Fruit fly (Drosophila melanogaster): Measurements from ENCODE around the gene chrb.

The chrb gene

dm6 chr3L:11444861-11445260, 42.5 kb upstream of the chrb start, which contains the start of gene CG7557:
CG7557 (plus strand) TSS chr3L:11445161.
- TF ChIP-seq CG4318 (GFP tag; optimal IDR thresholded peaks at IDR 0.05) (no peak), Sox15 (GFP tag; optimal IDR thresholded peaks at IDR 0.05) (no peak), CG34406 (GFP tag; optimal IDR thresholded peaks at IDR 0.05) (no peak), ss (GFP tag; optimal IDR thresholded peaks at IDR 0.05) (no peak), CG6808 (GFP tag; optimal IDR thresholded peaks at IDR 0.05) (no peak), Sox14 (GFP tag; optimal IDR thresholded peaks at IDR 0.05) (no peak), salr (GFP tag; optimal IDR thresholded peaks at IDR 0.05) (no peak), CG10631 (GFP tag; optimal IDR thresholded peaks at IDR 0.05) (no peak), Gug (GFP tag; IDR thresholded peaks at IDR 0.05) (no peak), CG6163 (GFP tag; IDR thresholded peaks at IDR 0.05) (no peak), pdm3 (GFP tag; optimal IDR thresholded peaks at IDR 0.05) (no peak), fd59A (GFP tag; optimal IDR thresholded peaks at IDR 0.05) (no peak), achi (GFP tag; optimal IDR thresholded peaks at IDR 0.05) (no peak), CG3919 (GFP tag; optimal IDR thresholded peaks at IDR 0.05) (no peak), topi (GFP tag; optimal IDR thresholded peaks at IDR 0.05) (no peak), Met (GFP tag; optimal IDR thresholded peaks at IDR 0.05) (no peak), cyc (GFP tag; optimal IDR thresholded peaks at IDR 0.05) (no peak), CG11902 (GFP tag; optimal IDR thresholded peaks at IDR 0.05) (no peak), CG3032 (tag; optimal IDR thresholded peaks at IDR 0.05) (no peak)

DNA sequence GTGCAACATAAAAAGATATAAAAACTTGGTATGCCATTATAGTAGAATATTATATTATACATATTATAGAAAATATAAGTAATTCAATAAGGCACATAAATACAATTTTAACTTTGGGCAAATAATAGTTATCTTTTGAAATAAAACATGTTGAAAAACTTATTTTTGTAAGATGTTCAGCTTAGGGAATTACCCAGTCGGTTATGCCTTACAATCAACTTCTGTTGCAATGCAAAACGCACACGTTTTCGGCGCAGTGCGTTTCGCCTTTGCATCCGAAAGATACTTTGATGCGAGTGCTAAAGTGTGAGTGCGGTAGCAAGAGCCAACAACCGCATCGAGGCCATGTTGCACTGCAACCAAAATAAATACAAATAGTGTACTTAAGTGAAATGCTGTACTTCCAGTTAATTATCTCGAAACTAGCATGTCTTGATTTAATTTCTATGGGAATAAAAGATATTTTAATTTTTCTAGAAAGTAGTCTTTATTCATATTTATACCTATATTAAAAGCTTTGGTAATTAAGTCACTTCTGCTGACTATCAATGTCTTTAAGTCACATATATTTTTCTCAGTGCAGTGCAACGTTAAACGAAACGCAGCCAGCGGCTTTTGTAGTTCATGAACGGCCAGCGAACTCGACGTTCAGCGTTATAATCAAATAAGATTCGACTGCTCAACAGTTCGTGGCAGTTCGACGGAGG, 40.2 kb upstream of the chrb start:
- TF ChIP-seq Sox15 (GFP tag; optimal IDR thresholded peaks at IDR 0.05) (peak; percentile 19), CG11762 (GFP tag; optimal IDR thresholded peaks at IDR 0.05; ENCODE audit: insufficient read depth) (peak; percentile 80), CG31627 (GFP tag; optimal IDR thresholded peaks at IDR 0.05) (peak; percentile 55), CG11294 (GFP tag; IDR thresholded peaks at IDR 0.05) (peak; percentile 82), Ets96B (tag; optimal IDR thresholded peaks at IDR 0.05) (peak; percentile 79), svp (GFP tag) (peak; percentile 91), topi (GFP tag; optimal IDR thresholded peaks at IDR 0.05) (peak; percentile 77), net (GFP tag; optimal IDR thresholded peaks at IDR 0.05) (peak; percentile 50), pdm3 (GFP tag; optimal IDR thresholded peaks at IDR 0.05) (peak; percentile 76), Hr39 (GFP tag; optimal IDR thresholded peaks at IDR 0.05) (peak; percentile 49), CG6163 (GFP tag; IDR thresholded peaks at IDR 0.05) (peak; percentile 80), achi (GFP tag; optimal IDR thresholded peaks at IDR 0.05) (peak; percentile 62), CG34406 (GFP tag; optimal IDR thresholded peaks at IDR 0.05) (peak; percentile 35), Blimp-1 (GFP tag; optimal IDR thresholded peaks at IDR 0.05) (peak; percentile 3), Met (GFP tag; optimal IDR thresholded peaks at IDR 0.05) (peak; percentile 60), salr (GFP tag; optimal IDR thresholded peaks at IDR 0.05) (peak in 1 of 2 experiments; percentile 74), CG6808 (GFP tag; optimal IDR thresholded peaks at IDR 0.05) (peak; percentile 91), CG8319 (GFP tag; optimal IDR thresholded peaks at IDR 0.05) (peak; percentile 51), CG8119 (GFP tag; IDR thresholded peaks at IDR 0.05) (peak; percentile 91), Ets21C (GFP tag; optimal IDR thresholded peaks at IDR 0.05) (peak; percentile 45), CG8632 (GFP tag; optimal IDR thresholded peaks at IDR 0.05) (peak; percentile 50), CG32006 (GFP tag; optimal IDR thresholded peaks at IDR 0.05) (peak; percentile 83), fd59A (GFP tag; optimal IDR thresholded peaks at IDR 0.05) (peak; percentile 61), Sox14 (GFP tag; optimal IDR thresholded peaks at IDR 0.05) (peak; percentile 70), spab (GFP tag; optimal IDR thresholded peaks at IDR 0.05) (peak; percentile 78), eg (GFP tag; IDR thresholded peaks at IDR 0.05) (peak; percentile 89), Sox102F (GFP tag; optimal IDR thresholded peaks at IDR 0.05) (peak; percentile 54), vri (GFP tag; optimal IDR thresholded peaks at IDR 0.05) (peak; percentile 22), CG10669 (GFP tag; optimal IDR thresholded peaks at IDR 0.05) (peak; percentile 81), ss (GFP tag; optimal IDR thresholded peaks at IDR 0.05) (peak; percentile 74 to 84), CG10631 (GFP tag; optimal IDR thresholded peaks at IDR 0.05) (peak; percentile 80), CG4318 (GFP tag; optimal IDR thresholded peaks at IDR 0.05) (peak; percentile 67), fkh (GFP tag; optimal IDR thresholded peaks at IDR 0.05) (no peak), Eip78C (GFP tag) (peak; percentile 98), dsx (GFP tag; optimal IDR thresholded peaks at IDR 0.05; ENCODE audit: poor library complexity, severe bottlenecking) (peak; percentile 82), Hr4 (GFP tag; optimal IDR thresholded peaks at IDR 0.05) (peak; percentile 89), CG1621 (tag; optimal IDR thresholded peaks at IDR 0.05) (peak; percentile 53), OdsH (GFP tag; optimal IDR thresholded peaks at IDR 0.05) (peak; percentile 41), CG11902 (GFP tag; optimal IDR thresholded peaks at IDR 0.05) (peak; percentile 23), CG6276 (GFP tag; optimal IDR thresholded peaks at IDR 0.05) (peak; percentile 89), CG3919 (GFP tag; optimal IDR thresholded peaks at IDR 0.05) (peak; percentile 88), dac (GFP tag; optimal IDR thresholded peaks at IDR 0.05) (peak; percentile 55)
